Fruit fly (Drosophila melanogaster): ENCODE results near the gene dally.

Gene dally

DNA sequence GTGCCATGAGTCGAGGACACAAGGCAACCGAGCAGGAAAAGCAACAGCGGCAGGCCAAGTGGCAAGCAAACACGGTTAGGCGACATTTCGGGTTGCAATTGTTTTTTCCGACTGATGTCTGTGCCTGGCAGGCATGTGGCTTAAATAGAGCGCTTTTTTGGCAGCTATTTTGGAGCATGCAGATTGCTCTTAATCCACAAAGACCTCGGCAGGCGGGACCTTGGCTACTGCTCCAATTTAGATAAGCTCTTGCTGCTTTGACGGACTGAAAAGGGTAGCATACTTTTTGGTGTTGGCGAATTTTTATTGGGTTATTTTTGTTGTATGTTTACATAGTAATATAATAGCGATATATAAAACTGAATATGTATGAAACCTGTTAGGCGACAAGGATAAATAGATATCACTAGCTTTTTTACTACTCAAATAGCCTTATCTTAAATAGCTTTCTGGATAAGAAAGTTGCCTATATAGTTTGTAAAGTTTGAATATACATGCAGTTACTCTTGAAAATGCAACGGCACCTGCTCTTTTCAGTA is 20.1 kb upstream of the dally start, which contains the start of the genes CG13312 and CG32024:
Gene CG13312 (minus strand): TSS at position 101 of the 539 bp plus-strand sequence.
Gene CG32024 (plus strand): TSS at position 489 of the 539 bp plus-strand sequence.
- TF ChIP-seq insv (optimal IDR thresholded peaks at IDR 0.05), result no peak
- no peak for TF ChIP-seq h (optimal IDR thresholded peaks at IDR 0.05)
- TF ChIP-seq psq (optimal IDR thresholded peaks at IDR 0.05), result no peak
- no peak for TF ChIP-seq Sin3A (optimal IDR thresholded peaks at IDR 0.05)
- no peak for TF ChIP-seq Myc (optimal IDR thresholded peaks at IDR 0.05)
- TF ChIP-seq ttk (optimal IDR thresholded peaks at IDR 0.05), result no peak

DNA sequence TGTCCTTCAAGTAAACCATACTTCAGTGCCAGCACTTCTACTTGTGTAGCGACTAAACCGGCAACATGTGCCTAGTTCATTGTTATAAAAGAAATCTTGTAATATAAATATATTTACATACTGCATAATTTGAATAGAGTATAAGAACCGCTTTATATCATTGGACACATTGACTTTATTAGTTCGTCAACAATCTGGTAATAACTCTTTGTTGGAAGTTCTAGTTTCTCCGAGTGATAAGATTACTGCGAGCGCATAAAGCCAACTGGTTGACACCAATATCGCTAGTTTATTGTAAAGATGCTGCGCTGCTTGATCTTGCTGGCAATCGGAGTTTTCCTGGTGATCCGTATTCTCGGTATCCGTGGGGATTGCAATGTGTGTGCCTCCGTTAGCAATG is 19.1 kb upstream of the dally start, which contains the start of gene CG13308:
Gene CG13308 (plus strand): TSS at position 301 of the 400 bp plus-strand sequence.
- TF ChIP-seq insv (optimal IDR thresholded peaks at IDR 0.05) (no peak), h (optimal IDR thresholded peaks at IDR 0.05) (no peak), psq (optimal IDR thresholded peaks at IDR 0.05) (no peak), ttk (optimal IDR thresholded peaks at IDR 0.05) (no peak), Myc (optimal IDR thresholded peaks at IDR 0.05) (no peak), Sin3A (optimal IDR thresholded peaks at IDR 0.05) (no peak)

DNA sequence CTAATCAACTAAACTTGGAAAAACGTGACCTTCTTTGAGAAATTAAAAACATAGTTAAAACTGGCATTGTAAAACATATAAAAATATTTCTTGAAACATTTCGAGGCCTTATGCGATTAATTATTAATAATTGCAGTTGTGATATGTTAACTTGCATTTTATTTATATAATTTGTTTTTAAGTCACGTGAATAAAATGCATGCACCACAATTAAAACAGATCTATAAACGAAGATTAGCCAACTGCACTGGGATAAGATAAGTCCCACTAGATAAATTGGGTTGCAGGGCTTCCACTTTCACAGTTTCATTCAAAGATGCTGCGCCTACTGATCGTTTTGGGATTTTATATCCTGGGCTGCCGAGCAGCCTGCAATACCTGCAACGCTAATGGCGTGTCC is 17.2 kb upstream of the dally start, which contains the start of gene CG13309:
Gene CG13309 (plus strand): TSS at position 301 of the 400 bp plus-strand sequence.
- TF ChIP-seq insv (optimal IDR thresholded peaks at IDR 0.05) (no peak), h (optimal IDR thresholded peaks at IDR 0.05) (no peak), Sin3A (optimal IDR thresholded peaks at IDR 0.05) (no peak), ttk (optimal IDR thresholded peaks at IDR 0.05) (no peak), psq (optimal IDR thresholded peaks at IDR 0.05) (no peak), Myc (optimal IDR thresholded peaks at IDR 0.05) (no peak)

DNA sequence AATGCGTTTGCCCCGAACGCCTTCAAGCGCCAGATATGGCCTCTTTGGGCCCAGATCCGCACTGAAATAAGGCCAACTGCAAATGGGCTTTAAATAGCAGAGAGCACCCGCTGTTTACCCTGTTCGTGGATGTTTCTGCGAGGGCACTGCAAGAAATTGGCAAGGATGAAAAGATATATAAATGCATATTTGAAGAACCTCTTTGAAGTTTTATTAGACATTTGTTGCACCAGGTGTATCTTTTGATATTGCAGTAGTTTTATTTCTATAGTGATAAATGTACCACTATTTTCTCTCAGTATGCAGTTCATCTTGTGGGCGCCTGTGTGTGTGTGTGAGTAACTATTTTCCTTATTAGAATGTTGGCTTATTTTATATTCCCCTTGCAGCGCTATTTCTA is 13.8 kb upstream of the dally start:
- TF ChIP-seq Myc (optimal IDR thresholded peaks at IDR 0.05) (no peak), Sin3A (optimal IDR thresholded peaks at IDR 0.05) (no peak), h (optimal IDR thresholded peaks at IDR 0.05) (no peak), psq (optimal IDR thresholded peaks at IDR 0.05) (no peak), ttk (optimal IDR thresholded peaks at IDR 0.05) (no peak), insv (optimal IDR thresholded peaks at IDR 0.05) (no peak)

DNA sequence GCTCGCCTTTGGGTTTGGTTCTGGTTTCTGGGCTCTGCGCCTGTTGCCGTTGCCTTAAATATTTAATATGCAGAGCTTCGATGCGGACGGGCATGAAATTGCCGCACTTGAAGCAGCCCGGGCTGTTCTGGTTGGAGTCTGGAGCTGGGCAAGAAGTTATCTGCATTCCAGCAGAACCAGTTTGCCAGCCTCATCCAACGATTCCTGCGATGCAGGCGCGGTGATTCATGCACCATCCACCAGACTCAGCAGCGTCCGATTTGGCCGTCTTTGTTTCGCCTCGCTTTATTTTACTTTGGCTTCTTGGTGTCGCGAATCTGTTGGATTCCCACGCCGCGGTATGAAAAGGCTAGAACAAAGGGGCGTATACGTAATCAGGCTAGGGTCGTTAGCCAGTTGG is 7.9 kb upstream of the dally start:
- TF ChIP-seq insv (optimal IDR thresholded peaks at IDR 0.05) (no peak), Sin3A (optimal IDR thresholded peaks at IDR 0.05) (no peak), h (optimal IDR thresholded peaks at IDR 0.05) (no peak), Myc (optimal IDR thresholded peaks at IDR 0.05) (no peak), psq (optimal IDR thresholded peaks at IDR 0.05) (no peak), ttk (optimal IDR thresholded peaks at IDR 0.05) (no peak)

DNA sequence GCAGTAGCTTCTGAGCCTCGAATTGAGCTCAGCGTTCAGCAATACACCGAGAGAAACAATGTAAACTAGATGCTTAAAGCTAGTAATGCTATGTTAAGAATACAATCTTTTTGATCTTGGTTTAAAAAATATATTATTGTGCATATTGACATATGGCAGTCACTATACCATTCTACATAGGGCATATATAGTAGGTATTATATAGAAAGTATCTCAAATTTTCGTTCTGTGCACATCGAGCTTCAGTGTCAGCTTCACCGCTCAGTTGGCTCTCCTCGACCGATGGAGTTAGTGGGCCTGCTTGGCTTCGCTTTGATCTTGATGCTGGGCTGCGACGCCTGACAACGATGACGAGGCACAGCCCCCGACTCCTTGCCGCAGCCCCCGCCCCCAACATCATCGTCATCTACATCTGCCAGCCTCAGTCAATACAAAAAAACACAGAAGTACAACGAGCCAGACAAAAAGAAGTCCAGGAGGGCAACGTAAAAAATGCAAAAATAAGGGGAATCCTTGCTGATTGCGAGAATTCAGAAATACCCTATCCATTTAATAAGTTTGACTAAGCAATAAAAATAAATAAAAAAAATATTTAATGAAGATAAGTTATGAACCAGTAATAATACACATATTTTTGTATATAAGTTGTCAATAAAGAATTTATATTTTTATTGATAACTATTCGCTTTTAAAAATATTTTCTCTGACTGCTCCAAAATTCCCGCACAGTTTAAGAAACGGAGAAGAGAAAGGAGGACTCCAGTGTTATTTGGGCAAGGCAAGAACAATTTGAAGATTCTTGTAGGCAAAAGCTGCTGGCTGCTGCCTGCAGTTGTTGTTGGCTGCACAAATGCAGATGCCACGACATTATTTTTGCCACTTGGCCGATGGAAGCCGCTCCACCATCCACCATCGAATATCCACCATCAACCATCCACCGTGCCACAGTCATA is 5.3 kb upstream of the dally start:
- no peak for TF ChIP-seq psq (optimal IDR thresholded peaks at IDR 0.05)
- no peak for TF ChIP-seq Myc (optimal IDR thresholded peaks at IDR 0.05)
- TF ChIP-seq ttk (optimal IDR thresholded peaks at IDR 0.05), result no peak
- no peak for TF ChIP-seq h (optimal IDR thresholded peaks at IDR 0.05)
- no peak for TF ChIP-seq insv (optimal IDR thresholded peaks at IDR 0.05)
- no peak for TF ChIP-seq Sin3A (optimal IDR thresholded peaks at IDR 0.05)

DNA sequence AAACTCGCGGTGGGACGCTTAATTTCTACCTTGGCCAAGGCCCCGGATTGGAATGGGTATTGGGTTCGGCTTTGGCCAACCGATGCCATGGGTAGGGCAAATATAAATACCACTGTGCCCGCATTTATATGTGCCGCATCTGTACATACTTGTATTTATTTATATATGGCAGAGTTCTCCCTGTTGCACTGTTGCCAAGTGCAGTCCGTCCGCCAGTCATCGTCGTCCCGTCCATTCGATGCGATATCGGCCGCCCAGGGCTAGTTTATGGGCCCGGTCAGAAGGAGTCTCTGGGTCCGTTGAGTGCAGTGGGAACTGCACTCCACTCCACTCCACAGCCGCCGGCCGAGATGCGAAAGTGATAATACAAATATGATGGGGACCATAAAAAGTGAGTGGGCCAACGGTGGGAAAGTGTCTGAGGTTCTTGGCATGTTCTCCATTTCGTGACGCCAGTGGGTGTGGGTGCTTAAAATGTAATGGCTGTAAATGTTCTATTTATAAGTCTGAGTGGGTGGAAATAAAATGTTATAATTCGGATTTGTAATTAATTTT is 4.3 kb upstream of the dally start:
- TF ChIP-seq psq (optimal IDR thresholded peaks at IDR 0.05) (no peak), h (optimal IDR thresholded peaks at IDR 0.05) (no peak), ttk (optimal IDR thresholded peaks at IDR 0.05) (no peak), Myc (optimal IDR thresholded peaks at IDR 0.05) (no peak), insv (optimal IDR thresholded peaks at IDR 0.05) (no peak), Sin3A (optimal IDR thresholded peaks at IDR 0.05) (no peak)

DNA sequence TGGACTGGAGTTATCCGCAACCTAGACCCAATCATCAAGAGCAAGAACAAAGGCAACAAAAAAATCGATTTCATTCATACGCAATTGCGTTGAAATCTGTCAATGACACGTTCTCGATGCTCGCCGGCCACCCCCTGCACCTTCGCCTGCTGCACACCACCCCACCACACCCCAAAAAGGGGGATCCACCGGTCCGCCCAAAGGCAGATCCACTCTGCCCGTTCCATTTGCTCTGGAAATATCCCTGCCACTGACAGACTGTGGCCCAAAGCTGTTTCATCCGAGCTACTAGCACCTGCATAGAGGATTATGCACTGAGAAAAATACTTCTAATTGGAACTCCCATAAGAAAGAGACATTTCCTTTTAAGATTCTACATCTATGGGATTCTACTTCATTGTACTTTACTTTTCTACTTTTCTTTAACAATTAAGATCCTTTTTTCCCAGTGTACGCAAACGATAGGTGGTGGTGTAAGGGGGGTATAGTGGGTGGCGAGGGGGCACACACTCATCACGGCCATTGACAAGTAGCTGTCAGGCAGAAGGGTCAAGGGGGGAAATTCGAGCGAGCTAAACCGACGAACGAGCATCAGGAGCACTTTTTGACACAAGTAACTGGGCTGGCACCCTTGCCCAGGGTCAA is 3.5 kb upstream of the dally start:
- TF ChIP-seq psq (optimal IDR thresholded peaks at IDR 0.05), result no peak
- TF ChIP-seq Myc (optimal IDR thresholded peaks at IDR 0.05), result no peak
- TF ChIP-seq Sin3A (optimal IDR thresholded peaks at IDR 0.05), result no peak
- TF ChIP-seq h (optimal IDR thresholded peaks at IDR 0.05), result no peak
- no peak for TF ChIP-seq insv (optimal IDR thresholded peaks at IDR 0.05)
- no peak for TF ChIP-seq ttk (optimal IDR thresholded peaks at IDR 0.05)

DNA sequence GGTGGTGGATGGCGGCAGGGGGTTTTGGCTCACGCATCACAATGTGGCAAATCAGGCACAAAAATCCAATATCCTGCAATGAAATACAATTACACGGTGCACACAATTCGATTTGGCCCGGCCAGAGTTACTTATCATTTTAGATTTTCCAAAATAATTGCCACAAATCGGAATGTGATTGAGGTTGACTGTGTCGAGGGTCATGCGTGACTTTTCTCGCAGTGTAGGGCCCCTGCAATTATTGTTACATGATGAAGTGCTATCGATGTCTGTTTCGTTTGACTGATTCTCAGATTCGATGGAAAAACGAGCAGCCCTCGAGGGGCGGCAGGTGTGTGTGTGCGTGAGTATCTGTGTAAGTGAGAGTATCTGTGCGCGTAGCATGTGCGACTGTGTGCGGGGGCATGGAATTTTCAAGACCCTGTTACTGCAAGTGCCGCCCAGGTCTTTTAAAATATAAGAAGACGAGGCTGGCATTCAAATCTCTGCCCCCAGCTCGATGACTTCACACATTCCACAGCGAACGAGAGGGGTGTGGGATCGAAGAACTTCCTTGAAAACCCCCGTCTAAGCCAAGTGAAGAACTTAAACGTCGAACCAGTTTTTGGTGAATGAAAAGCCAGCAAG is 2.8 kb upstream of the dally start:
- TF ChIP-seq Myc (optimal IDR thresholded peaks at IDR 0.05) (no peak), ttk (optimal IDR thresholded peaks at IDR 0.05) (no peak), Sin3A (optimal IDR thresholded peaks at IDR 0.05) (no peak), insv (optimal IDR thresholded peaks at IDR 0.05) (no peak)

DNA sequence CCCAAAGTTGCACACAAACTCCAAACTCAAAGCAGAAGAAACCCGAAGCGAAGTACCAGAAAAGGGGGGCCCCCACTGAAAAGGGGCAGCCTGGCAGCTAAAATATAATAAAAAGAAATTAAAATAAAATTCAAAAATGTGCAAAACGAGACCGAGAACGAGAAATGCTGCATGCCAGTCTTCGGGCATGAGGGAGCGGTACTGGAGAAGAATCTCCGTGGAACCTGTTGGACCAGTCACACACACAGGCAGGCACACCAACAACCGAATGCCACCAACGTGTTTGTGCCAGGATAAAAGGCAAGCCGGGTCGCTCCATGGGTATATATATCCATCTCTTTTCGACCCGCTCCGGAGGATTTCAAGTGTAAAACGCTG is 2.3 kb upstream of the dally start:
- TF ChIP-seq ttk (optimal IDR thresholded peaks at IDR 0.05) (no peak), psq (optimal IDR thresholded peaks at IDR 0.05) (no peak), insv (optimal IDR thresholded peaks at IDR 0.05) (no peak)

DNA sequence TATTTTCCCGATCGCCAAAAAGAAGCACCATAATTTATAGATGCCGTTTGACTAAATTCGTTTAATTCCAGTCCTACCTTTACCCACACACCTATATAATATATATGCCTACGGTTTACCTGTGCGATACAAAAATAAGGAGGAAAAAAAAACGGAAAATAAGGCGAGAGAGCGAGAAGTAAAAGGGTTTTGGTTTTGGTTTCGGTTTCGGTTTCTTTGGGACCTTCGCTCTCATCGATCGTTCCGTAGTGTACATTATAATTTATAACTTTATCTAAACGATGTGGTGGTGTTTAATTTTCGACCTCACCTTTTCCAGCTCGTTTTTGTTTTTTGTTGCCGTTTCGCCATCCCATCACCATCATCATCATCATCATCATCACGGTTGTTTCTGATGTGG is 1.7 kb upstream of the dally start:
- TF ChIP-seq psq (optimal IDR thresholded peaks at IDR 0.05), result no peak
- TF ChIP-seq Myc (optimal IDR thresholded peaks at IDR 0.05), result no peak
- TF ChIP-seq ttk (optimal IDR thresholded peaks at IDR 0.05), result no peak
- TF ChIP-seq Sin3A (optimal IDR thresholded peaks at IDR 0.05), result no peak
- no peak for TF ChIP-seq insv (optimal IDR thresholded peaks at IDR 0.05)
- no peak for TF ChIP-seq h (optimal IDR thresholded peaks at IDR 0.05)

Measured in Kc167 (cell line).